Fruit fly (Drosophila melanogaster) whole organism, embryonic: ENCODE measurements around the gene Teh1.

Experiments
- Awh ChIP-seq: fragments of 200-800 bp; sonication (Bioruptor generic); IDR thresholded peaks from 2 replicates; pipeline ENCODE4, ENCODE4 v1.3.6; 2022; ENCODE audit warnings: missing biosample characterization, missing genetic modification characterization
- C15 ChIP-seq: fragments of 200-800 bp; sonication (Bioruptor generic); IDR thresholded peaks from 3 replicates; pipeline ENCODE4 v1.3.6; 2022; ENCODE audit warnings: missing biosample characterization, missing genetic modification characterization
- CG10959 ChIP-seq: fragments of 200-800 bp; sonication (Bioruptor generic); IDR thresholded peaks from 2 replicates; pipeline ENCODE4 v1.3.6; 2022; ENCODE audit warnings: missing biosample characterization, missing genetic modification characterization
- CG11560 ChIP-seq: fragments of 200-800 bp; sonication (Bioruptor generic); IDR thresholded peaks from 3 replicates; pipeline ENCODE4 v1.3.6; 2022; ENCODE audit warnings: missing biosample characterization, missing genetic modification characterization
- CG12299 ChIP-seq: fragments of 200-800 bp; sonication (Bioruptor generic); optimal IDR thresholded peaks from 2 replicates; lab custom pipeline; 2018; ENCODE audit warnings: missing biosample characterization, mild to moderate bottlenecking, missing genetic modification characterization
- CG12659 ChIP-seq: fragments of 200-800 bp; sonication (Bioruptor generic); optimal IDR thresholded peaks from 3 replicates; lab custom pipeline; 2017; ENCODE audit warnings: mild to moderate bottlenecking, missing biosample characterization, missing genetic modification reagents, missing genetic modification characterization
- CG12744 ChIP-seq: fragments of 200-800 bp; sonication (Bioruptor generic); optimal IDR thresholded peaks from 2 replicates; lab custom pipeline; 2016; ENCODE audit warnings: missing biosample characterization, missing genetic modification characterization
- CG13296 ChIP-seq: fragments of 200-800 bp; sonication (Bioruptor generic); optimal IDR thresholded peaks from 3 replicates; lab custom pipeline; 2018; ENCODE audit warnings: missing biosample characterization, mild to moderate bottlenecking, missing genetic modification characterization
- CG15269 ChIP-seq: fragments of 200-800 bp; sonication (Bioruptor generic); optimal IDR thresholded peaks from 2 replicates; lab custom pipeline; 2018; ENCODE audit warnings: missing biosample characterization, mild to moderate bottlenecking, missing genetic modification characterization, moderate library complexity
- CG15514 ChIP-seq: fragments of 200-800 bp; sonication (Bioruptor generic); optimal IDR thresholded peaks from 3 replicates; lab custom pipeline; 2017; ENCODE audit warnings: missing biosample characterization, missing genetic modification characterization, mild to moderate bottlenecking, moderate library complexity, missing genetic modification reagents
- CG1602 ChIP-seq: fragments of 200-800 bp; sonication (Bioruptor generic); optimal IDR thresholded peaks from 3 replicates; lab custom pipeline; 2016; ENCODE audit warnings: missing biosample characterization, missing genetic modification characterization
- CG16863 ChIP-seq: fragments of 200-800 bp; sonication (Bioruptor generic); optimal IDR thresholded peaks from 3 replicates; lab custom pipeline; 2016; ENCODE audit warnings: missing biosample characterization, missing genetic modification characterization
- CG17361 ChIP-seq: fragments of 200-800 bp; sonication (Bioruptor generic); IDR thresholded peaks from 3 replicates; pipeline ENCODE4 v1.3.6; 2022; ENCODE audit warnings: missing biosample characterization, missing genetic modification characterization
- CG17829 ChIP-seq: fragments of 200-800 bp; optimal IDR thresholded peaks from 2 replicates; lab custom pipeline; 2019; ENCODE audit warnings: missing biosample characterization, mild to moderate bottlenecking, missing genetic modification characterization, moderate library complexity
- CG18262 ChIP-seq: fragments of 200-800 bp; optimal IDR thresholded peaks from 3 replicates; lab custom pipeline; 2019; ENCODE audit warnings: missing biosample characterization, mild to moderate bottlenecking, missing genetic modification characterization, moderate library complexity
- CG18619 ChIP-seq: fragments of 200-800 bp; sonication (Bioruptor generic); optimal IDR thresholded peaks from 3 replicates; lab custom pipeline; 2017; ENCODE audit warnings: missing biosample characterization, mild to moderate bottlenecking, missing genetic modification characterization
- CG2875 ChIP-seq: fragments of 200-800 bp; sonication (Bioruptor generic); optimal IDR thresholded peaks from 2 replicates; lab custom pipeline; 2017; ENCODE audit warnings: missing biosample characterization, mild to moderate bottlenecking, missing genetic modification characterization, missing genetic modification reagents
- CG2889 ChIP-seq: fragments of 200-800 bp; sonication (Bioruptor generic); IDR thresholded peaks from 3 replicates; pipeline ENCODE4 v1.3.6; 2022; ENCODE audit warnings: missing biosample characterization, missing genetic modification characterization
- CG30431 ChIP-seq: fragments of 200-800 bp; sonication (Bioruptor generic); optimal IDR thresholded peaks from 2 replicates; lab custom pipeline; 2017; ENCODE audit warnings: missing biosample characterization, missing genetic modification characterization
- CG31388 ChIP-seq: fragments of 200-800 bp; sonication (Bioruptor generic); optimal IDR thresholded peaks from 2 replicates; lab custom pipeline; 2016; ENCODE audit warnings: missing biosample characterization, missing genetic modification characterization
- CG3163 ChIP-seq: fragments of 200-800 bp; sonication (Bioruptor generic); optimal IDR thresholded peaks from 3 replicates; lab custom pipeline; 2016; ENCODE audit warnings: missing biosample characterization, missing genetic modification characterization
- CG3281 ChIP-seq: fragments of 200-800 bp; sonication (Bioruptor generic); optimal IDR thresholded peaks from 3 replicates; lab custom pipeline; 2017; ENCODE audit warnings: missing biosample characterization, mild to moderate bottlenecking, missing genetic modification characterization
- CG33213 ChIP-seq: fragments of 200-800 bp; sonication (Bioruptor generic); optimal IDR thresholded peaks from 3 replicates; lab custom pipeline; 2016; ENCODE audit warnings: missing biosample characterization, missing genetic modification characterization
- CG4282 ChIP-seq: fragments of 200-800 bp; sonication (Bioruptor generic); optimal IDR thresholded peaks from 2 replicates; lab custom pipeline; 2016; ENCODE audit warnings: missing biosample characterization, missing genetic modification characterization
- CG7963 ChIP-seq: fragments of 200-800 bp; sonication (Bioruptor generic); IDR thresholded peaks from 3 replicates; pipeline ENCODE4 v1.3.6; 2022; ENCODE audit warnings: missing biosample characterization, missing genetic modification characterization; ENCODE audit not compliant: partially characterized antibody
- CG8089 ChIP-seq: fragments of 200-800 bp; sonication (Bioruptor generic); optimal IDR thresholded peaks from 3 replicates; lab custom pipeline; 2016; ENCODE audit warnings: missing biosample characterization, missing genetic modification characterization
- Camta ChIP-seq: fragments of 200-800 bp; sonication (Bioruptor generic); optimal IDR thresholded peaks from 2 replicates; lab custom pipeline; 2016; ENCODE audit warnings: missing biosample characterization, missing genetic modification characterization
- D19B ChIP-seq: fragments of 200-800 bp; sonication (Bioruptor generic); optimal IDR thresholded peaks from 2 replicates; lab custom pipeline; 2017; ENCODE audit warnings: missing biosample characterization, mild to moderate bottlenecking, missing genetic modification characterization
- Dek ChIP-seq: fragments of 200-800 bp; sonication (Bioruptor generic); optimal IDR thresholded peaks from 3 replicates; lab custom pipeline; 2019; ENCODE audit warnings: missing biosample characterization, mild to moderate bottlenecking, missing genetic modification characterization, moderate library complexity
- Dref ChIP-seq: fragments of 200-800 bp; sonication (Bioruptor generic); IDR thresholded peaks from 2 replicates; pipeline ENCODE4 v1.3.6; 2022; ENCODE audit warnings: missing biosample characterization, missing genetic modification characterization
- E2f1 ChIP-seq: fragments of 200-800 bp; sonication (Bioruptor generic); IDR thresholded peaks from 2 replicates; pipeline ENCODE4 v1.3.6; 2022; ENCODE audit warnings: missing biosample characterization, missing genetic modification characterization
- Fer1 ChIP-seq: fragments of 200-800 bp; sonication (Bioruptor generic); optimal IDR thresholded peaks from 2 replicates; lab custom pipeline; 2017; ENCODE audit warnings: missing biosample characterization, mild to moderate bottlenecking, missing genetic modification characterization
- Fer3 ChIP-seq: fragments of 200-800 bp; sonication (Bioruptor generic); optimal IDR thresholded peaks from 2 replicates; lab custom pipeline; 2018; ENCODE audit warnings: missing biosample characterization, mild to moderate bottlenecking, missing genetic modification characterization, moderate library complexity
- GATAe ChIP-seq: fragments of 200-800 bp; sonication (Bioruptor generic); conservative IDR thresholded peaks from 2 replicates; pipeline ENCODE4 v1.3.6; 2022; ENCODE audit warnings: missing biosample characterization, missing genetic modification characterization
- HLHmδ ChIP-seq: fragments of 200-800 bp; sonication (Bioruptor generic); optimal IDR thresholded peaks from 2 replicates; lab custom pipeline; 2018; ENCODE audit warnings: missing biosample characterization, mild to moderate bottlenecking, missing genetic modification characterization, moderate library complexity
- Hey ChIP-seq: fragments of 200-800 bp; sonication (Bioruptor generic); optimal IDR thresholded peaks from 3 replicates; lab custom pipeline; 2018; ENCODE audit warnings: missing biosample characterization, mild to moderate bottlenecking, missing genetic modification characterization
- Hr3 ChIP-seq: fragments of 200-800 bp; sonication (Bioruptor generic); optimal IDR thresholded peaks from 3 replicates; lab custom pipeline; 2016; ENCODE audit warnings: missing biosample characterization, missing genetic modification characterization
- Mad ChIP-seq: fragments of 200-800 bp; sonication (Bioruptor generic); optimal IDR thresholded peaks from 2 replicates; lab custom pipeline; 2016; ENCODE audit warnings: missing biosample characterization, missing genetic modification characterization
- Neu2 ChIP-seq: fragments of 200-800 bp; sonication (Bioruptor generic); optimal IDR thresholded peaks from 3 replicates; lab custom pipeline; 2016; ENCODE audit warnings: missing biosample characterization, missing genetic modification characterization, borderline replicate concordance
- Side ChIP-seq: fragments of 200-800 bp; sonication (Bioruptor generic); optimal IDR thresholded peaks from 2 replicates; lab custom pipeline; 2016; ENCODE audit warnings: missing biosample characterization, missing genetic modification characterization
- ato ChIP-seq: fragments of 200-800 bp; sonication (Bioruptor generic); IDR thresholded peaks from 2 replicates; pipeline ENCODE4 v1.3.6; 2022; ENCODE audit warnings: missing biosample characterization, missing genetic modification characterization; ENCODE audit not compliant: partially characterized antibody
- az2 ChIP-seq: fragments of 200-800 bp; sonication (Bioruptor generic); optimal IDR thresholded peaks from 3 replicates; lab custom pipeline; 2016; ENCODE audit warnings: missing biosample characterization, missing genetic modification characterization
- cato ChIP-seq: fragments of 200-800 bp; sonication (Bioruptor generic); optimal IDR thresholded peaks from 2 replicates; lab custom pipeline; 2016; ENCODE audit warnings: missing biosample characterization, missing genetic modification characterization, borderline replicate concordance
- chinmo ChIP-seq: fragments of 200-800 bp; sonication (Bioruptor generic); IDR thresholded peaks from 4 replicates; pipeline ENCODE4 v1.3.6; 2022; ENCODE audit warnings: missing biosample characterization, missing genetic modification characterization; ENCODE audit not compliant: partially characterized antibody
- ci ChIP-seq: fragments of 200-800 bp; sonication (Bioruptor generic); IDR thresholded peaks from 3 replicates; pipeline ENCODE4 v1.3.6; 2022; ENCODE audit warnings: missing biosample characterization, missing genetic modification characterization
- croc ChIP-seq: fragments of 200-800 bp; sonication (Bioruptor generic); conservative IDR thresholded peaks from 3 replicates; pipeline ENCODE4 v1.3.6; 2022; ENCODE audit warnings: missing biosample characterization, missing genetic modification characterization
- dmrt11E ChIP-seq: fragments of 200-800 bp; sonication (Bioruptor generic); optimal IDR thresholded peaks from 3 replicates; lab custom pipeline; 2018; ENCODE audit warnings: missing biosample characterization, mild to moderate bottlenecking, missing genetic modification characterization, moderate library complexity
- ftz-f1 ChIP-seq: fragments of 200-800 bp; sonication (Bioruptor generic); optimal IDR thresholded peaks from 2 replicates; lab custom pipeline; 2016; ENCODE audit warnings: missing biosample characterization, missing genetic modification characterization
- lmd ChIP-seq: fragments of 200-800 bp; sonication (Bioruptor generic); IDR thresholded peaks from 2 replicates; pipeline ENCODE4 v1.3.6; 2022; ENCODE audit warnings: missing biosample characterization, missing genetic modification characterization
- trh ChIP-seq: fragments of 200-800 bp; sonication (Bioruptor generic); optimal IDR thresholded peaks from 2 replicates; lab custom pipeline; 2016; ENCODE audit warnings: missing biosample characterization, missing genetic modification characterization
- unpg ChIP-seq: fragments of 200-800 bp; sonication (Bioruptor generic); optimal IDR thresholded peaks from 3 replicates; lab custom pipeline; 2018; ENCODE audit warnings: missing biosample characterization, mild to moderate bottlenecking, missing genetic modification characterization, moderate library complexity
- zen2 ChIP-seq: fragments of 200-800 bp; sonication (Bioruptor generic); IDR thresholded peaks from 3 replicates; pipeline ENCODE4 v1.3.6; 2022; ENCODE audit warnings: missing biosample characterization, missing genetic modification characterization; ENCODE audit not compliant: partially characterized antibody

The Teh1 gene

dm6 chr3R:9793018-9793417 is 74.9 kb downstream of the Teh1 start, which contains the start of gene CG8516 (continued):
- TF ChIP-seq CG2875 (GFP tag; lab: Kevin White, UChicago) (no peak), Camta (GFP tag; lab: Kevin White, UChicago) (no peak), ci (no peak), trh (no peak), CG1602 (no peak), CG10959 (GFP tag; lab: Robert Waterston, UW) (no peak), CG12659 (GFP tag; lab: Kevin White, UChicago) (peak; percentile 57), CG31388 (GFP tag; lab: Kevin White, UChicago) (no peak), Dek (tag; lab: Kevin White, UChicago) (peak; percentile 30), lmd (no peak), unpg (GFP tag; lab: Kevin White, UChicago) (no peak), az2 (GFP tag; lab: Kevin White, UChicago) (no peak), CG4282 (GFP tag; lab: Kevin White, UChicago) (no peak), CG2889 (GFP tag; lab: Robert Waterston, UW) (no peak), CG3163 (no peak), dmrt11E (tag; lab: Kevin White, UChicago) (no peak), Awh (GFP tag; lab: Robert Waterston, UW) (no peak), CG18262 (tag; lab: Kevin White, UChicago) (peak; percentile 5), CG17829 (peak; percentile 39), CG17361 (GFP tag; lab: Robert Waterston, UW) (0 out of 3 replicates have a peak, but pooled peaks have one; percentile 15), GATAe (GFP tag; lab: Robert Waterston, UW) (no peak), Neu2 (no peak), CG33213 (no peak), E2f1 (GFP tag; lab: Robert Waterston, UW) (no peak), CG16863 (GFP tag; lab: Kevin White, UChicago) (no peak), Dref (no peak), Fer3 (tag; lab: Kevin White, UChicago) (no peak), Mad (GFP tag; lab: Kevin White, UChicago) (no peak), croc (no peak), CG15269 (tag; lab: Kevin White, UChicago) (no peak), Fer1 (no peak), Side (GFP tag; lab: Kevin White, UChicago) (no peak), cato (GFP tag; lab: Kevin White, UChicago) (no peak), D19B (GFP tag; lab: Kevin White, UChicago) (no peak), Hr3 (no peak), CG12744 (GFP tag; lab: Kevin White, UChicago) (no peak), ftz-f1 (GFP tag; lab: Kevin White, UChicago) (no peak), CG30431 (no peak), Hey (no peak), CG18619 (GFP tag; lab: Kevin White, UChicago) (no peak), C15 (no peak), CG11560 (tag; lab: Robert Waterston, UW) (no peak), CG7963 (GFP tag; lab: Robert Waterston, UW) (no peak), CG12299 (tag; lab: Kevin White, UChicago) (no peak), ato (GFP tag; lab: Robert Waterston, UW) (no peak), zen2 (GFP tag; lab: Robert Waterston, UW) (no peak), CG3281 (GFP tag; lab: Kevin White, UChicago) (no peak), HLHmδ (no peak), CG8089 (GFP tag; lab: Kevin White, UChicago) (no peak), chinmo (GFP tag; lab: Robert Waterston, UW) (no peak), CG13296 (GFP tag; lab: Kevin White, UChicago) (no peak), CG15514 (GFP tag; lab: Kevin White, UChicago) (peak; percentile 44)
